Worm (Caenorhabditis elegans) whole organism, mixed stage, embryonic: ENCODE data around the gene W07G4.2.

Experiments
- M03D4.4 ChIP-seq: sonication (generic microtip); optimal IDR thresholded peaks from 2 replicates; lab custom pipeline; 2017; ENCODE audit warnings: mild to moderate bottlenecking, missing genetic modification characterization, missing compliant biosample characterization
- bed-3 ChIP-seq: fragments of 200-800 bp; sonication (Bioruptor generic); optimal IDR thresholded peaks from 3 replicates; lab custom pipeline; 2018; ENCODE audit warnings: mild to moderate bottlenecking, missing genetic modification characterization, moderate library complexity, missing compliant biosample characterization
- blmp-1 ChIP-seq: fragments of 150-350 bp; optimal IDR thresholded peaks from 2 replicates; lab custom pipeline; 2014; ENCODE audit warnings: missing biosample characterization, missing genetic modification characterization
- ceh-39 ChIP-seq: fragments of 150-350 bp; optimal IDR thresholded peaks from 2 replicates; lab custom pipeline; 2014; ENCODE audit warnings: missing biosample characterization, missing genetic modification characterization
- ceh-43 ChIP-seq: fragments of 200-800 bp; sonication (Bioruptor generic); optimal IDR thresholded peaks from 2 replicates; lab custom pipeline; 2018; ENCODE audit warnings: mild to moderate bottlenecking, missing genetic modification characterization, moderate library complexity, missing compliant biosample characterization
- ceh-83 ChIP-seq: fragments of 200-800 bp; sonication (Bioruptor generic); optimal IDR thresholded peaks from 2 replicates; lab custom pipeline; 2018; ENCODE audit warnings: mild to moderate bottlenecking, missing genetic modification characterization, missing compliant biosample characterization
- ces-1 ChIP-seq: fragments of 150-350 bp; optimal IDR thresholded peaks from 2 replicates; lab custom pipeline; 2014; ENCODE audit warnings: missing biosample characterization, missing genetic modification reagents, missing genetic modification characterization
- cnd-1 ChIP-seq: fragments of 200-800 bp; sonication (Bioruptor generic); optimal IDR thresholded peaks from 2 replicates; lab custom pipeline; 2018; ENCODE audit warnings: mild to moderate bottlenecking, missing genetic modification characterization, missing compliant biosample characterization
- drap-1 ChIP-seq: fragments of 200-800 bp; sonication (Bioruptor generic); optimal IDR thresholded peaks from 3 replicates; lab custom pipeline; 2018; ENCODE audit warnings: mild to moderate bottlenecking, missing genetic modification characterization, missing compliant biosample characterization
- elt-1 ChIP-seq: sonication (generic microtip); optimal IDR thresholded peaks from 2 replicates; lab custom pipeline; 2017; ENCODE audit warnings: missing genetic modification characterization, mild to moderate bottlenecking, missing compliant biosample characterization, antibody characterized with exemption, moderate library complexity, borderline replicate concordance; ENCODE audit not compliant: insufficient read depth
- elt-3 ChIP-seq: fragments of 150-350 bp; optimal IDR thresholded peaks from 2 replicates; lab custom pipeline; 2014; ENCODE audit warnings: missing biosample characterization, missing genetic modification characterization
- flh-1 ChIP-seq: fragments of 200-800 bp; sonication (Bioruptor generic); optimal IDR thresholded peaks from 2 replicates; lab custom pipeline; 2018; ENCODE audit warnings: mild to moderate bottlenecking, missing genetic modification characterization, moderate library complexity, missing compliant biosample characterization
- ham-2 ChIP-seq: fragments of 200-800 bp; sonication (Bioruptor generic); optimal IDR thresholded peaks from 2 replicates; lab custom pipeline; 2018; ENCODE audit warnings: mild to moderate bottlenecking, missing genetic modification characterization, missing compliant biosample characterization
- hlh-1 ChIP-seq: fragments of 150-350 bp; optimal IDR thresholded peaks from 2 replicates; lab custom pipeline; 2014; ENCODE audit warnings: missing biosample characterization, missing genetic modification reagents, missing genetic modification characterization
- lin-13 ChIP-seq: fragments of 150-350 bp; optimal IDR thresholded peaks from 2 replicates; lab custom pipeline; 2014; ENCODE audit warnings: missing biosample characterization, missing genetic modification characterization
- lin-32 ChIP-seq: fragments of 200-800 bp; sonication (Bioruptor generic); optimal IDR thresholded peaks from 2 replicates; lab custom pipeline; 2018; ENCODE audit warnings: mild to moderate bottlenecking, missing genetic modification characterization, missing compliant biosample characterization
- lsy-2 ChIP-seq: fragments of 150-350 bp; optimal IDR thresholded peaks from 2 replicates; lab custom pipeline; 2014; ENCODE audit warnings: missing biosample characterization, missing genetic modification characterization
- mab-5 ChIP-seq: fragments of 150-350 bp; optimal IDR thresholded peaks from 2 replicates; lab custom pipeline; 2014; ENCODE audit warnings: missing biosample characterization, missing genetic modification characterization
- mep-1 ChIP-seq: fragments of 150-350 bp; optimal IDR thresholded peaks from 2 replicates; lab custom pipeline; 2017; ENCODE audit warnings: missing biosample characterization, missing genetic modification reagents, missing genetic modification characterization, inconsistent platforms
- mls-2 ChIP-seq: sonication (generic microtip); optimal IDR thresholded peaks from 2 replicates; lab custom pipeline; 2016; ENCODE audit warnings: mild to moderate bottlenecking, missing genetic modification characterization, moderate library complexity, missing compliant biosample characterization
- nhr-12 ChIP-seq: fragments of 150-350 bp; optimal IDR thresholded peaks from 2 replicates; lab custom pipeline; 2014; ENCODE audit warnings: missing biosample characterization, missing genetic modification characterization
- nhr-2 ChIP-seq: fragments of 150-350 bp; optimal IDR thresholded peaks from 2 replicates; lab custom pipeline; 2014; ENCODE audit warnings: missing biosample characterization, missing genetic modification characterization
- nhr-237 ChIP-seq: fragments of 150-350 bp; optimal IDR thresholded peaks from 2 replicates; lab custom pipeline; 2014; ENCODE audit warnings: missing biosample characterization, missing genetic modification characterization
- nhr-28 ChIP-seq: fragments of 150-350 bp; optimal IDR thresholded peaks from 2 replicates; lab custom pipeline; 2014; ENCODE audit warnings: missing biosample characterization, missing genetic modification characterization
- nhr-76 ChIP-seq: sonication (generic microtip); optimal IDR thresholded peaks from 2 replicates; lab custom pipeline; 2017; ENCODE audit warnings: missing biosample characterization, missing genetic modification characterization
- pha-4 ChIP-seq: fragments of 150-350 bp; optimal IDR thresholded peaks from 2 replicates; lab custom pipeline; 2018; ENCODE audit warnings: missing biosample characterization, missing genetic modification reagents, missing genetic modification characterization
- sem-2 ChIP-seq: fragments of 200-800 bp; sonication (Bioruptor generic); optimal IDR thresholded peaks from 2 replicates; lab custom pipeline; 2018; ENCODE audit warnings: mild to moderate bottlenecking, missing genetic modification characterization, missing compliant biosample characterization
- snpc-4 ChIP-seq: fragments of 150-350 bp; optimal IDR thresholded peaks from 2 replicates; lab custom pipeline; 2014; ENCODE audit warnings: missing biosample characterization, missing genetic modification characterization
- sptf-1 ChIP-seq: sonication (generic microtip); optimal IDR thresholded peaks from 2 replicates; lab custom pipeline; 2017; ENCODE audit warnings: mild to moderate bottlenecking, missing genetic modification characterization, moderate library complexity, missing compliant biosample characterization
- tbx-8 ChIP-seq: fragments of 200-800 bp; sonication (Bioruptor generic); optimal IDR thresholded peaks from 2 replicates; lab custom pipeline; 2018; ENCODE audit warnings: mild to moderate bottlenecking, missing genetic modification characterization, moderate library complexity, missing compliant biosample characterization
- unc-120 ChIP-seq: sonication (generic microtip); optimal IDR thresholded peaks from 2 replicates; lab custom pipeline; 2017; ENCODE audit warnings: missing genetic modification characterization, missing compliant biosample characterization; ENCODE audit not compliant: poor library complexity, severe bottlenecking
- unc-39 ChIP-seq: fragments of 150-350 bp; optimal IDR thresholded peaks from 2 replicates; lab custom pipeline; 2014; ENCODE audit warnings: missing biosample characterization, missing genetic modification characterization
- unc-62 ChIP-seq: fragments of 150-350 bp; optimal IDR thresholded peaks from 2 replicates; lab custom pipeline; 2014; ENCODE audit warnings: missing biosample characterization, missing genetic modification reagents, missing genetic modification characterization
- zip-8 ChIP-seq: fragments of 150-350 bp; optimal IDR thresholded peaks from 2 replicates; lab custom pipeline; 2014; ENCODE audit warnings: missing biosample characterization, missing genetic modification characterization
- ztf-11 ChIP-seq: fragments of 150-350 bp; optimal IDR thresholded peaks from 2 replicates; lab custom pipeline; 2014; ENCODE audit warnings: missing biosample characterization, missing genetic modification characterization

The W07G4.2 gene

DNA sequence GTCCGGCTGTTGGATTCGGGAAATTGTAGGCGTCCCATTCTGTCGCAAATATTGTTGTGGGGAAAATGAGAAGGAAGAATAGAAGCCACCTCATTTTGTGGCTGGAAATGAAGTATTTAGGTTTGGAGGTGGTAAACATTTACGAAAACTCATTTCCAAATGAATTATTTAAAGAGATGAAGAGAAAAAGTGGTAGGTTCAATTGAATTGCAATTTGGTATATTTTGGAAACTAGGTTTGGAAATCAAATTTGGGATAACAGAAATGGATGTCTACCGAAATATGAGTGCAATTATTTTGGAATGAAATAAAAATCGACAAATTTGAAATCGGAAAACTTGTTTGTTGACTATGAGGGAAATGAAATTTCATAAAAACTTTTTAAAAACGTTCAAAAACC, 27.5 kb downstream of the W07G4.2 start, which contains the start of gene F15B9.10:
TSS of gene F15B9.10 (minus strand) at position 101 of the 400 bp plus-strand sequence.
- TF ChIP-seq nhr-28 (tag; lab: Kevin White, UChicago) (no peak), lsy-2 (tag; lab: Kevin White, UChicago) (no peak), ces-1 (GFP tag; lab: Kevin White, UChicago) (no peak), mls-2 (tag; lab: Kevin White, UChicago) (no peak), lin-32 (GFP tag; lab: Kevin White, UChicago) (no peak), mab-5 (tag; lab: Kevin White, UChicago) (no peak), drap-1 (GFP tag; lab: Kevin White, UChicago) (no peak), hlh-1 (tag; lab: Kevin White, UChicago) (no peak), bed-3 (no peak), nhr-76 (no peak), unc-62 (GFP tag; lab: Kevin White, UChicago) (no peak), M03D4.4 (tag; lab: Kevin White, UChicago) (no peak), tbx-8 (GFP tag; lab: Kevin White, UChicago) (no peak), mep-1 (tag; lab: Kevin White, UChicago) (no peak), pha-4 (tag; lab: Kevin White, UChicago) (no peak)

DNA sequence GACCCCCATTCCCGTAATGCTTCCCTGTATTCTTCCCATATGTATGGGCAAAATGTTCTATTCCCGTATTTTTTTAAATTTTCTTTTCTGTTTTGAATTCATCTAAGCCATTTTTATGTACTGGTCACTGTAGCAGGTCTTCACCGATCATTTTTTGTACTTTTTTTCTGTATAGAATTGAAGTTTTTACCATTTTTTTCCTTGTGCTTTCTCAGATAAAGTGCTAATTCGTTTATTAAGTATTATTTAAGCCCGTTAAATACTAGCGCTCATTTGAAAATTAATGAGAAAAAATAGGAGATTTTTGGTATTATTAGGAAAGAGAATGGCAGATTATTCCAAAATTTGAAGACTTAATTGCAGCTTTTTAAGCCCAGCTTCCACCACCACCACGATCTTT, 29.6 kb downstream of the W07G4.2 start:
- TF ChIP-seq hlh-1 (tag; lab: Kevin White, UChicago): no peak

DNA sequence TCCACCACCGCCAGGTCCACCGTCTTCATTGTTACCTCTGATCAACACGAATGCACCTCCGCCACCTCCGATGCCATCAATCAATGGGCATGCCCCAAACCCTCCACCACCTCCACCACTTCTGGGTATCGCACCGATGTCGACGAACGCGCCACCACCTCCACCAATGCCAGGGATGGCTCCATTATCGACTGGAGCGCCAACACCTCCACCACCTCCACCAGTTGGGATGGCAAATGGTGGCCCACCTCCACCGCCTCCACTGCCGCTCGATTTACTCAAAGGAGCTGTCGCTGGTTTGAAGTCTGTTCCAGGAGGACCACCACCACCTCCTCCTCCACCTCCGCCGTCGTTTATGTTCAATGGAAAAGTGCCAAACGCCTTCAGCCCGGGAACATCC, 32.0 kb downstream of the W07G4.2 start:
- TF ChIP-seq unc-120 (tag; lab: Kevin White, UChicago): no peak

DNA sequence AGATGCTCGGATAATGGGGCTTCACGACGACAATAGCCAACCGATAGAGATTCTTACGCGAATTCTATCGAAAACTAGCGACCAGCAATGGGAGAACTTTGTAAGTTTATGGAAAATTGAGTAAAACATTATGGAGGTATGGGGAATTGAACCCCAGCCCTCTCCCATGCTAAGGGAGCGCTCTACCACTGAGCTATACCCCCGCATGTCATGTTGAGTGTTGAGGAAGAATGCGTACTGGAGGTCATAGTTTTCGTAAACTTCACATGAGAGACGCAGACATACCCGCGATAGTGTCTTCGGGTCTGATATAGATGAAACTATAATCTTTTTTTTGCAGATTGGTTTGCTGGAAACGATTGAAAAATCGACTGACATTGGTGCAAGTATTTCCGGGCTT, 33.0 kb downstream of the W07G4.2 start:
- peak; percentile 16 for TF ChIP-seq elt-1 (tag; lab: Kevin White, UChicago)
- peak; percentile 10 for TF ChIP-seq nhr-237
- TF ChIP-seq hlh-1 (tag; lab: Kevin White, UChicago): no peak
- TF ChIP-seq M03D4.4 (tag; lab: Kevin White, UChicago): peak; percentile 87
- no peak for TF ChIP-seq mab-5 (tag; lab: Kevin White, UChicago)
- TF ChIP-seq ham-2: peak; percentile 90
- peak; percentile 80 for TF ChIP-seq sem-2 (GFP tag; lab: Kevin White, UChicago)
- peak; percentile 93 for TF ChIP-seq sptf-1 (tag; lab: Kevin White, UChicago)
- TF ChIP-seq drap-1 (GFP tag; lab: Kevin White, UChicago): peak; percentile 87
- peak; percentile 26 for TF ChIP-seq mep-1 (tag; lab: Kevin White, UChicago)
- no peak for TF ChIP-seq zip-8
- no peak for TF ChIP-seq ztf-11 (tag; lab: Kevin White, UChicago)
- TF ChIP-seq lsy-2 (tag; lab: Kevin White, UChicago): no peak
- peak; percentile 79 for TF ChIP-seq cnd-1 (tag; lab: Kevin White, UChicago)
- TF ChIP-seq bed-3: peak; percentile 74
- no peak for TF ChIP-seq nhr-12
- TF ChIP-seq ceh-83: peak; percentile 92
- TF ChIP-seq nhr-76: no peak
- TF ChIP-seq blmp-1 (tag; lab: Kevin White, UChicago): no peak
- peak; percentile 78 for TF ChIP-seq ceh-43
- TF ChIP-seq lin-13: peak; percentile 43
- peak; percentile 86 for TF ChIP-seq lin-32 (GFP tag; lab: Kevin White, UChicago)
- TF ChIP-seq unc-62 (GFP tag; lab: Kevin White, UChicago): peak; percentile 37
- TF ChIP-seq tbx-8 (GFP tag; lab: Kevin White, UChicago): peak; percentile 62
- no peak for TF ChIP-seq elt-3
- no peak for TF ChIP-seq nhr-2 (tag; lab: Kevin White, UChicago)
- peak; percentile 87 for TF ChIP-seq unc-120 (tag; lab: Kevin White, UChicago)
- TF ChIP-seq nhr-28 (tag; lab: Kevin White, UChicago): peak; percentile 69
- TF ChIP-seq flh-1 (GFP tag; lab: Kevin White, UChicago): peak; percentile 41
- TF ChIP-seq ces-1 (GFP tag; lab: Kevin White, UChicago): no peak
- TF ChIP-seq mls-2 (tag; lab: Kevin White, UChicago): peak; percentile 94
- no peak for TF ChIP-seq snpc-4 (tag; lab: Kevin White, UChicago)
- TF ChIP-seq ceh-39 (tag; lab: Kevin White, UChicago): no peak
- no peak for TF ChIP-seq unc-39
- TF ChIP-seq pha-4 (tag; lab: Kevin White, UChicago): peak; percentile 29
